Worm (Caenorhabditis elegans): ENCODE data around the gene K06A9.3.

DNA sequence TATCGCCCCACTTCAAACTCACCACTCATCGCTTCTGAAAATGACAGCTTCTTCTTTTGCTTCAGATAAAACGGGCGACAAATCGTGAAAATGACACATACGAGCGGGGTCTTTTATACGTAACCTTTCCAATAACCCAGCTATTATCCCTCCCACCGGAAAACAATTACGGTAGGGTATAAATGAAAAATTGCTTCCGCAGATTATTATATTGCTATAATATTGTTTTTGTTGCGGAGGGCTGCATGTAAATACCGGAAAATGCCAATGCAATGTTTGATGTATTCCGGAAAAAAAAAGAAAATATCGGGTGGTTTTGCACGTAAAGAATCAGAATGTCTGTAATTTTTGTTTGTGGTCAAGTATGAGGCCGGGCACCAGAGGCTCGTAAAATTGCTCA is 33.4 kb downstream of the K06A9.3 start, which contains the start of gene F09E10.7:
- TF ChIP-seq ceh-13 (GFP tag; optimal IDR thresholded peaks at IDR 0.05) (no peak), F13C5.2 (tag; optimal IDR thresholded peaks at IDR 0.05) (no peak), ets-7 (tag; optimal IDR thresholded peaks at IDR 0.05) (no peak), hmg-4 (GFP tag; optimal IDR thresholded peaks at IDR 0.05) (no peak), tbx-11 (GFP tag; IDR thresholded peaks at IDR 0.05) (no peak), flt-1 (GFP tag; IDR thresholded peaks at IDR 0.05) (no peak), ama-1 (optimal IDR thresholded peaks at IDR 0.05) (no peak), hnd-1 (tag; optimal IDR thresholded peaks at IDR 0.05) (no peak), pes-1 (GFP tag; IDR thresholded peaks at IDR 0.05) (no peak), hmbx-1 (tag; optimal IDR thresholded peaks at IDR 0.05) (no peak)
